Worm (Caenorhabditis elegans): ENCODE results near the gene K08E4.2.

ce11 chrIV:12010859-12011258, 45.6 kb downstream of the K08E4.2 start, which contains the start of the genes ZK617.26 and unc-22:
- TF ChIP-seq ceh-16 (tag; optimal IDR thresholded peaks at IDR 0.05) (no peak), lin-39 (tag; optimal IDR thresholded peaks at IDR 0.05) (no peak), blmp-1 (tag; optimal IDR thresholded peaks at IDR 0.05; ENCODE audit: insufficient read depth) (no peak), ztf-11 (tag; optimal IDR thresholded peaks at IDR 0.05) (no peak)

Data from whole organism, L2 larva.